Worm (Caenorhabditis elegans): ENCODE results near the gene F02E11.3.

- no peak for TF ChIP-seq nhr-10 (tag; optimal IDR thresholded peaks at IDR 0.05)
- no peak for TF ChIP-seq zag-1 (tag; optimal IDR thresholded peaks at IDR 0.05)
- TF ChIP-seq ztf-4 (tag; optimal IDR thresholded peaks at IDR 0.05), result no peak
- TF ChIP-seq fos-1 (tag; optimal IDR thresholded peaks at IDR 0.05), result no peak
- TF ChIP-seq nhr-77 (tag; optimal IDR thresholded peaks at IDR 0.05), result no peak
- TF ChIP-seq nhr-12 (tag; optimal IDR thresholded peaks at IDR 0.05), result no peak
- TF ChIP-seq aly-2 (tag; optimal IDR thresholded peaks at IDR 0.05), result no peak
These were observed 4.2 kb downstream of the F02E11.3 start for ce11 chrII:3270598-3270997.
